Worm (Caenorhabditis elegans) whole organism, young adult: ENCODE measurements around the gene C13F10.6.

Source experiments
- B0336.3 ChIP-seq: fragments of 200-800 bp; sonication (Bioruptor generic); IDR thresholded peaks from 2 replicates; pipeline ENCODE4 v1.3.6; 2022; ENCODE audit warnings: missing genetic modification characterization, missing compliant biosample characterization
- F23B12.7 ChIP-seq: sonication (generic microtip); optimal IDR thresholded peaks from 2 replicates; lab custom pipeline; 2017; ENCODE audit warnings: missing genetic modification characterization, mild to moderate bottlenecking, missing compliant biosample characterization, antibody characterized with exemption, moderate library complexity; ENCODE audit not compliant: insufficient read depth
- F37B4.10 ChIP-seq: fragments of 200-800 bp; sonication (Bioruptor generic); IDR thresholded peaks from 2 replicates; pipeline ENCODE4 v1.3.6; 2022; ENCODE audit warnings: missing genetic modification characterization, missing compliant biosample characterization
- K12H6.12 ChIP-seq: fragments of 200-800 bp; sonication (Bioruptor generic); optimal IDR thresholded peaks from 2 replicates; lab custom pipeline; 2018; ENCODE audit warnings: mild to moderate bottlenecking, missing genetic modification characterization, missing compliant biosample characterization
- Y53G8AR.9 ChIP-seq: fragments of 200-800 bp; sonication (Bioruptor generic); conservative IDR thresholded peaks from 2 replicates; pipeline ENCODE4 v1.3.6; 2022; ENCODE audit warnings: missing genetic modification reagents, missing genetic modification characterization, missing compliant biosample characterization
- Y67H2A.10 ChIP-seq: fragments of 200-800 bp; sonication (Bioruptor generic); conservative IDR thresholded peaks from 2 replicates; pipeline ENCODE4 v1.3.6; 2022; ENCODE audit warnings: missing genetic modification reagents, missing genetic modification characterization, missing compliant biosample characterization
- ZK185.1 ChIP-seq: sonication (generic microtip); optimal IDR thresholded peaks from 2 replicates; lab custom pipeline; 2016; ENCODE audit warnings: mild to moderate bottlenecking, missing genetic modification characterization, missing compliant biosample characterization; ENCODE audit not compliant: poor library complexity, severe bottlenecking
- cebp-1 ChIP-seq, 2 experiments: fragments of 200-800 bp in 1 of 2; sonication (Bioruptor generic) in 1 of 2; sonication (generic microtip) in 1 of 2; IDR thresholded peaks in 1 of 2; optimal IDR thresholded peaks in 1 of 2; 2 replicates each; pipeline versions ENCODE4 v1.3.6 to Lab custom; 2017 to 2022; ENCODE audit warnings: missing compliant biosample characterization in 2 of 2, missing genetic modification characterization in 2 of 2, mild to moderate bottlenecking in 1 of 2, missing genetic modification reagents in 1 of 2, moderate library complexity in 1 of 2
- ceh-91 ChIP-seq: fragments of 200-800 bp; sonication (Bioruptor generic); IDR thresholded peaks from 2 replicates; pipeline ENCODE4 v1.3.6; 2022; ENCODE audit warnings: missing genetic modification reagents, missing genetic modification characterization, missing compliant biosample characterization
- chd-7 ChIP-seq: sonication (generic microtip); optimal IDR thresholded peaks from 2 replicates; lab custom pipeline; 2016; ENCODE audit warnings: mild to moderate bottlenecking, missing genetic modification characterization, moderate library complexity, missing compliant biosample characterization
- dox-1 ChIP-seq: fragments of 200-800 bp; sonication (Bioruptor generic); IDR thresholded peaks from 2 replicates; pipeline ENCODE4 v1.3.6; 2022; ENCODE audit warnings: missing genetic modification reagents, missing genetic modification characterization, missing compliant biosample characterization
- efl-1 ChIP-seq: fragments of 150-350 bp; optimal IDR thresholded peaks from 2 replicates; lab custom pipeline; 2014; ENCODE audit warnings: missing biosample characterization, missing genetic modification reagents, missing genetic modification characterization
- egrh-3 ChIP-seq: fragments of 200-800 bp; sonication (Bioruptor generic); IDR thresholded peaks from 2 replicates; pipeline ENCODE4 v1.3.6; 2022; ENCODE audit warnings: missing genetic modification reagents, missing genetic modification characterization, missing compliant biosample characterization
- ets-4 ChIP-seq: fragments of 200-800 bp; sonication (Bioruptor generic); optimal IDR thresholded peaks from 2 replicates; lab custom pipeline; 2018; ENCODE audit warnings: mild to moderate bottlenecking, missing genetic modification characterization, missing compliant biosample characterization
- hsf-1 ChIP-seq: fragments of 200-800 bp; sonication (Bioruptor generic); IDR thresholded peaks from 2 replicates; pipeline ENCODE4 v1.3.6; 2022; ENCODE audit warnings: missing genetic modification reagents, missing genetic modification characterization, missing compliant biosample characterization
- lir-1 ChIP-seq: fragments of 200-800 bp; sonication (Bioruptor generic); conservative IDR thresholded peaks from 2 replicates; pipeline ENCODE4 v1.3.6; 2022; ENCODE audit warnings: missing genetic modification reagents, missing genetic modification characterization, missing compliant biosample characterization
- madf-3 ChIP-seq: fragments of 200-800 bp; sonication (Bioruptor generic); IDR thresholded peaks from 2 replicates; pipeline ENCODE4 v1.3.6; 2022; ENCODE audit warnings: missing genetic modification reagents, missing genetic modification characterization, missing compliant biosample characterization
- madf-6 ChIP-seq: fragments of 200-800 bp; sonication (Bioruptor generic); IDR thresholded peaks from 2 replicates; pipeline ENCODE4 v1.3.6; 2022; ENCODE audit warnings: missing genetic modification reagents, missing genetic modification characterization, missing compliant biosample characterization
- madf-8 ChIP-seq: fragments of 200-800 bp; sonication (Bioruptor generic); conservative IDR thresholded peaks from 2 replicates; pipeline ENCODE4 v1.3.6; 2022; ENCODE audit warnings: missing genetic modification reagents, missing genetic modification characterization, missing compliant biosample characterization
- mes-4 ChIP-seq: sonication (generic microtip); optimal IDR thresholded peaks from 2 replicates; lab custom pipeline; 2016; ENCODE audit warnings: missing genotype, missing genetic modification characterization, missing compliant biosample characterization
- nfyb-1 ChIP-seq: fragments of 200-800 bp; sonication (Bioruptor generic); IDR thresholded peaks from 2 replicates; pipeline ENCODE4 v1.3.6; 2022; ENCODE audit warnings: missing genetic modification reagents, missing genetic modification characterization, missing compliant biosample characterization
- nhr-80 ChIP-seq: sonication (generic microtip); optimal IDR thresholded peaks from 2 replicates; lab custom pipeline; 2016; ENCODE audit warnings: missing genetic modification characterization, missing compliant biosample characterization
- pbrm-1 ChIP-seq: fragments of 200-800 bp; sonication (Bioruptor generic); IDR thresholded peaks from 2 replicates; pipeline ENCODE4 v1.3.6; 2022; ENCODE audit warnings: missing genetic modification reagents, missing genetic modification characterization, missing compliant biosample characterization
- pha-4 ChIP-seq: fragments of 150-350 bp; sonication (generic microtip); optimal IDR thresholded peaks from 2 replicates; lab custom pipeline; 2014; ENCODE audit warnings: missing biosample characterization, missing genetic modification reagents, missing genetic modification characterization
- snpc-1.1 ChIP-seq: sonication (generic microtip); optimal IDR thresholded peaks from 2 replicates; lab custom pipeline; 2017; ENCODE audit warnings: missing genetic modification characterization, mild to moderate bottlenecking, missing compliant biosample characterization, antibody characterized with exemption, moderate library complexity, missing genotype, missing genetic modification reagents; ENCODE audit not compliant: insufficient read depth
- snpc-1.3 ChIP-seq: sonication (generic microtip); optimal IDR thresholded peaks from 2 replicates; lab custom pipeline; 2017; ENCODE audit warnings: missing genetic modification characterization, mild to moderate bottlenecking, missing compliant biosample characterization, antibody characterized with exemption, moderate library complexity, missing genotype, missing genetic modification reagents; ENCODE audit not compliant: insufficient read depth
- zfh-2 ChIP-seq: fragments of 200-800 bp; sonication (Bioruptor generic); conservative IDR thresholded peaks from 2 replicates; pipeline ENCODE4 v1.3.6; 2022; ENCODE audit warnings: missing genetic modification reagents, missing genetic modification characterization, missing compliant biosample characterization

C13F10.6 gene

DNA sequence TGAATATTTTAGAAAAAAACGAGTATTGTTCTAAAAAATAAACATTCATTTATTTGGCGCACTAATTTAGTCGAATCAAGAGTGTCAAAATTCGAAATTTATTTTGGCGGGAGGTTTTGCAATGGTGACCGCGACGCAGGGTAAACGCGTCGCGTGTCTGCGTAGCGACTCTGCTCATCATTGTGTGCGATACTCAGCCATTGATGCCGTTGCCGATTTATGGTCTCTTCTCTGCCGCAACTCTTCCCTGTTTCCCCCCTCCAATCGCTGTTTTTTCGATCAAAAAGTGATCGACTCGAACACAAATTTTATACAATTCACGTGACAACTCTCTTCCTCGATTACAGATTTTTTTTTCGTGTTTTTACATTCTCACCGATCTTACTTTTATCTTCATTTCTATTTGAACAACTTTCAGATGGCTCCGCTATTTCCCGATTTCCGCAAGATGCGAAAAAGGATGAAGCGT is 24.3 kb downstream of the C13F10.6 start, which contains the start of gene F09G2.2 (continued):
- TF ChIP-seq mes-4 (tag; lab: Kevin White, UChicago) (no peak), lir-1 (GFP tag; lab: Robert Waterston, UW) (peak; percentile 84), ets-4 (peak; percentile 42), hsf-1 (GFP tag; lab: Robert Waterston, UW) (peak; percentile 72; the same call in 1 of the 2 replicates), efl-1 (GFP tag; lab: Kevin White, UChicago) (peak; percentile 88), chd-7 (tag; lab: Kevin White, UChicago) (peak; percentile 33), snpc-1.1 (tag; lab: Kevin White, UChicago) (peak; percentile 56)

DNA sequence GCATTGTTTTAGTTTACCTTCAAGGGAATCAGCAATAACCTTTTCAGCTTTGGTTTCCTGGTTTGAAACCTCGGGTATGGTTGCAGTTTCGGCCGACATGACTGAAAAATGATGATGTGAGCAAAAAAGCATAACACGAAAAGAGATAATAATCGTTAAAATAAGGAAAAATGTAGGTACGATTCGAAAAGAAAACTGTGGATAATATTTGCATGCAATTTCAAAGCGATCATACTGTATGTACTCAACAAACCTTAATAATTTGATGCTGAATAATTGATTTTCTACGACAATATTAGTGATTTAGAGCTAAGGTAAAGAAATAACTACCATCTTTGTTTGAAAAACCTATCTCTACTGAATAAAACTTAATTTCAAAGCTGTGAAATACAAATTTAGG is 24.8 kb downstream of the C13F10.6 start, which contains the start of gene attf-2:
Gene attf-2 (minus strand): TSS at position 101 of the 400 bp plus-strand sequence.
- no peak for TF ChIP-seq snpc-1.3 (tag; lab: Kevin White, UChicago)
- TF ChIP-seq F23B12.7: no peak
- 0 out of 2 replicates have a peak, but pooled peaks have one; percentile 22 for TF ChIP-seq madf-3 (GFP tag; lab: Robert Waterston, UW)
- no peak for TF ChIP-seq K12H6.12
- TF ChIP-seq pha-4 (tag; lab: Kevin White, UChicago): no peak
- no peak for TF ChIP-seq F37B4.10 (GFP tag; lab: Robert Waterston, UW)

DNA sequence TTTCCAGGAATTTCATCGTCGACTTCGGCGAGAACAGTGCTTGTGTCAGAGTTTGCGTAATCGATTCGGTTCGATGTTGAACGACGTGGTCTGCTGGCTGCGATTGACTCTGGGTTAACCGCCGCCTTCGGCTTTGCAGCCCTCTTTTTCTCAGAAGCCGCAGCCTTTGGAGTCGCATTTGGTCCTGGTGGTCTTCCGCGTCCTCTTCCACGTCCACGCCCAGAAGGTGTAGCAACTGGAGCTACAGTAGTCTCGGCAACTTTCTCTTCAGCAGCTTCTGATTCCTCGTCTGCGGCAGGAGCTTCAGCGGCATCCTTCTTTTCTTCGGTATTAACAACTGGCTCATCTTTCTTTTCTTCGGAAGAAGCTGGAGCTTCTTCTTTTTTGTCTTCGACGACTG is 26.0 kb downstream of the C13F10.6 start:
- TF ChIP-seq pbrm-1 (GFP tag; lab: Robert Waterston, UW) (0 out of 2 replicates have a peak, but pooled peaks have one; percentile 11), ceh-91 (GFP tag; lab: Robert Waterston, UW) (no peak), ZK185.1 (no peak), egrh-3 (GFP tag; lab: Robert Waterston, UW) (0 out of 2 replicates have a peak, but pooled peaks have one; percentile 22), Y53G8AR.9 (GFP tag; lab: Robert Waterston, UW) (no peak), zfh-2 (GFP tag; lab: Robert Waterston, UW) (peak; percentile 66; the same call in 1 of the 2 replicates)

DNA sequence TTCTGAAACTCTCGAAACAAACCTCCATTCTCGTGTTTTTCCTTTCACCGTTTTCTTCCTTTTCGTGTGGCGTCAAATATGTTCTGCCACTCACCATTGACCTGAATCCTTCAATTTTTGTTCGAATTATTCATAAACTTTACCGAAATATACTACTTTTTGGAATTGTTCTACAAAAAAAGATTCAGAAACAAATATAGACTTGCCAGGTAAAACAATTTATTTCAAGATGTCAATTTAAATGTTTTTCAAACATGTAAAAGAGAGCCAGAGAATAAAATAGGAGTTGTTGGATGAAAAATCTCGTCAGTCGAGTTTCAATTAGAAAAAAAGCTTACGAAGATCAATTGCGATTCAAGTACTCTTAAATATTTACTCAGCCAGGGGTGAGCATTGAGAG is 27.3 kb downstream of the C13F10.6 start, which contains the start of gene F09G2.8:
Gene F09G2.8 (minus strand): TSS at position 101 of the 400 bp plus-strand sequence.
- TF ChIP-seq madf-8 (GFP tag; lab: Robert Waterston, UW) (no peak), madf-6 (GFP tag; lab: Robert Waterston, UW) (0 out of 2 replicates have a peak, but pooled peaks have one; percentile 11)
- TF ChIP-seq, all 124 proteins: peak for 1

DNA sequence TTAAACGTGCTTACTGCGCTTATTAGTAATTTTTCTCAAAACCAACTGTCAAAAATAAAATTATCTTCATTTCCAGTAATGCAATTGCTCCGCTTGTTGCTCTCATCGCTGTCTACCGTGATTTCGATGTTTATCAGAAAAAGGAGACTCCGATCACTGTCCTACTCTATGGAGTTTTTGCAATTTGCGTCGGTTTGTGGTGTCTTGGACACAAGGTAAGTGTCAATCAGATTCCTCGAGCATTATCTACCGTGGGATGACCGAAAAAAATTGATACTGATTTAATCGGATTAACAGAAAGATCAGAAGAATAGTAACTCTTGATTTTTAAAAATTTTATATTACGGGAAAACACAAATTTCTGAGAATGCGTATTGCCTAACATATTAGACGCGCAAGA is 33.5 kb downstream of the C13F10.6 start:
- TF ChIP-seq B0336.3 (GFP tag; lab: Robert Waterston, UW): no peak
- peak; percentile 55 for TF ChIP-seq nhr-80 (tag; lab: Kevin White, UChicago)
- no peak for TF ChIP-seq nfyb-1 (GFP tag; lab: Robert Waterston, UW)
- no peak for TF ChIP-seq Y67H2A.10 (GFP tag; lab: Robert Waterston, UW)

DNA sequence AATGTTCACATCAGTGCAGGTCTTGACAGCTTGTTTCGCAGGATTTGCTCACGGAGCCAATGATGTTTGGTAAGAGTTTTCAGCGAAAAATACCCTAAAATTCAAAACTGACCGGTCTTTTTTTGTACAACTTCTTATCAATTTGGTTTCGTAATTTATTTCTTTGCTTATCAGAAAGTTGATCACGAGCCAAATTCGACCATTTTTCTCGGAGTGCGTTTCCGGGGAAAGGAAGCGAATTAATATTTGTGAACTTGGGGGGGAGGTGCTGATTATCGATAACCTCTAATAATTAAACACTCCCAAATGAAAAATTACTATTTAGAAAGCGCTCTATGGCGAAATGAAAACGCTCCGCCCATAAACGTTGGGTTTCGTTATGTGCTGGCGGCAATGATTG is 34.2 kb downstream of the C13F10.6 start:
- TF ChIP-seq dox-1 (GFP tag; lab: Robert Waterston, UW): no peak
- peak; percentile 68 for TF ChIP-seq nhr-80 (tag; lab: Kevin White, UChicago)
- no peak for TF ChIP-seq cebp-1 (GFP tag; IDR thresholded peaks at IDR 0.05; lab: Robert Waterston, UW)
- peak; percentile 49 for TF ChIP-seq cebp-1 (tag; optimal IDR thresholded peaks at IDR 0.05; lab: Kevin White, UChicago)
- TF ChIP-seq, all 124 proteins: peak for 2
